Worm (Caenorhabditis elegans) whole organism, young adult: ENCODE results near the gene C28H8.2.

Experiments used
- B0019.2 ChIP-seq: fragments of 200-800 bp; sonication (Bioruptor generic); conservative IDR thresholded peaks from 2 replicates; pipeline ENCODE4 v1.3.6; 2022; ENCODE audit warnings: missing genetic modification reagents, missing genetic modification characterization, missing compliant biosample characterization
- B0261.1 ChIP-seq: sonication (generic microtip); optimal IDR thresholded peaks from 2 replicates; lab custom pipeline; 2016; ENCODE audit warnings: mild to moderate bottlenecking, missing genetic modification characterization, moderate library complexity, missing compliant biosample characterization
- D2030.7 ChIP-seq: fragments of 200-800 bp; sonication (Bioruptor generic); IDR thresholded peaks from 2 replicates; pipeline ENCODE4 v1.3.6; 2022; ENCODE audit warnings: missing genetic modification reagents, missing genetic modification characterization, missing compliant biosample characterization
- F10E7.11 ChIP-seq: sonication (generic microtip); optimal IDR thresholded peaks from 2 replicates; lab custom pipeline; 2017; ENCODE audit warnings: mild to moderate bottlenecking, missing genetic modification characterization, moderate library complexity, missing compliant biosample characterization
- F52B5.7 ChIP-seq: sonication (generic microtip); optimal IDR thresholded peaks from 2 replicates; lab custom pipeline; 2016; ENCODE audit warnings: mild to moderate bottlenecking, missing genetic modification characterization, missing compliant biosample characterization
- F55B11.4 ChIP-seq: sonication (generic microtip); optimal IDR thresholded peaks from 2 replicates; lab custom pipeline; 2016; ENCODE audit warnings: missing compliant biosample characterization, missing genetic modification characterization, borderline replicate concordance; ENCODE audit not compliant: insufficient read depth
- Y67H2A.10 ChIP-seq: fragments of 200-800 bp; sonication (Bioruptor generic); conservative IDR thresholded peaks from 2 replicates; pipeline ENCODE4 v1.3.6; 2022; ENCODE audit warnings: missing genetic modification reagents, missing genetic modification characterization, missing compliant biosample characterization
- Y95B8A.8 ChIP-seq: fragments of 200-800 bp; sonication (Bioruptor generic); IDR thresholded peaks from 2 replicates; pipeline ENCODE4 v1.3.6; 2022; ENCODE audit warnings: missing genetic modification reagents, missing genetic modification characterization, missing compliant biosample characterization
- aptf-2 ChIP-seq: fragments of 200-800 bp; sonication (Bioruptor generic); conservative IDR thresholded peaks from 2 replicates; pipeline ENCODE4 v1.3.6; 2022; ENCODE audit warnings: missing genetic modification reagents, missing genetic modification characterization, missing compliant biosample characterization
- athp-1 ChIP-seq: sonication (generic microtip); optimal IDR thresholded peaks from 2 replicates; lab custom pipeline; 2017; ENCODE audit warnings: mild to moderate bottlenecking, missing genetic modification characterization, missing compliant biosample characterization
- attf-6 ChIP-seq: fragments of 200-800 bp; sonication (Bioruptor generic); IDR thresholded peaks from 2 replicates; pipeline ENCODE4 v1.3.6; 2022; ENCODE audit warnings: missing genetic modification reagents, missing genetic modification characterization, missing compliant biosample characterization
- bed-1 ChIP-seq: fragments of 200-800 bp; sonication (Bioruptor generic); IDR thresholded peaks from 2 replicates; pipeline ENCODE4 v1.3.6; 2022; ENCODE audit warnings: missing genetic modification reagents, missing genetic modification characterization, missing compliant biosample characterization
- ceh-79 ChIP-seq: sonication (generic microtip); optimal IDR thresholded peaks from 2 replicates; lab custom pipeline; 2017; ENCODE audit warnings: mild to moderate bottlenecking, missing genetic modification characterization, missing compliant biosample characterization
- chd-7 ChIP-seq: sonication (generic microtip); optimal IDR thresholded peaks from 2 replicates; lab custom pipeline; 2016; ENCODE audit warnings: mild to moderate bottlenecking, missing genetic modification characterization, moderate library complexity, missing compliant biosample characterization
- dox-1 ChIP-seq: fragments of 200-800 bp; sonication (Bioruptor generic); IDR thresholded peaks from 2 replicates; pipeline ENCODE4 v1.3.6; 2022; ENCODE audit warnings: missing genetic modification reagents, missing genetic modification characterization, missing compliant biosample characterization
- egl-18 ChIP-seq: fragments of 200-800 bp; sonication (Bioruptor generic); IDR thresholded peaks from 2 replicates; pipeline ENCODE4 v1.3.6; 2022; ENCODE audit warnings: missing genetic modification reagents, missing genetic modification characterization, missing compliant biosample characterization
- fkh-3 ChIP-seq: sonication (generic microtip); optimal IDR thresholded peaks from 2 replicates; lab custom pipeline; 2016; ENCODE audit warnings: mild to moderate bottlenecking, missing genetic modification characterization, missing compliant biosample characterization
- him-1 ChIP-seq: sonication (generic microtip); optimal IDR thresholded peaks from 2 replicates; lab custom pipeline; 2016; ENCODE audit warnings: missing genotype, missing genetic modification reagents, missing genetic modification characterization, missing compliant biosample characterization
- hmg-1.2 ChIP-seq: fragments of 200-800 bp; sonication (Bioruptor generic); IDR thresholded peaks from 2 replicates; pipeline ENCODE4 v1.3.6; 2022; ENCODE audit warnings: missing genetic modification reagents, missing genetic modification characterization, missing compliant biosample characterization
- hrde-1 ChIP-seq: sonication (generic microtip); optimal IDR thresholded peaks from 2 replicates; lab custom pipeline; 2016; ENCODE audit warnings: missing genetic modification characterization, mild to moderate bottlenecking, missing compliant biosample characterization, moderate library complexity, missing genotype, missing genetic modification reagents, borderline replicate concordance
- lin-26 ChIP-seq: fragments of 200-800 bp; sonication (Bioruptor generic); IDR thresholded peaks from 2 replicates; pipeline ENCODE4 v1.3.6; 2022; ENCODE audit warnings: missing genetic modification reagents, missing genetic modification characterization, missing compliant biosample characterization
- lin-54 ChIP-seq: fragments of 200-800 bp; sonication (Bioruptor generic); optimal IDR thresholded peaks from 2 replicates; lab custom pipeline; 2018; ENCODE audit warnings: mild to moderate bottlenecking, missing genetic modification characterization, missing compliant biosample characterization
- lsy-27 ChIP-seq: sonication (generic microtip); optimal IDR thresholded peaks from 2 replicates; lab custom pipeline; 2017; ENCODE audit warnings: missing genetic modification characterization, mild to moderate bottlenecking, missing compliant biosample characterization, antibody characterized with exemption, missing genotype, borderline replicate concordance; ENCODE audit not compliant: insufficient read depth
- mcd-1 ChIP-seq: fragments of 200-800 bp; sonication (Bioruptor generic); IDR thresholded peaks from 2 replicates; pipeline ENCODE4 v1.3.6; 2022; ENCODE audit warnings: missing genetic modification reagents, missing genetic modification characterization, missing compliant biosample characterization
- mes-4 ChIP-seq: sonication (generic microtip); optimal IDR thresholded peaks from 2 replicates; lab custom pipeline; 2016; ENCODE audit warnings: missing genotype, missing genetic modification characterization, missing compliant biosample characterization
- nfya-1 ChIP-seq: sonication (generic microtip); optimal IDR thresholded peaks from 2 replicates; lab custom pipeline; 2017; ENCODE audit warnings: antibody characterized with exemption, missing compliant biosample characterization, missing genetic modification characterization, borderline replicate concordance; ENCODE audit not compliant: insufficient read depth
- nhr-80 ChIP-seq: sonication (generic microtip); optimal IDR thresholded peaks from 2 replicates; lab custom pipeline; 2016; ENCODE audit warnings: missing genetic modification characterization, missing compliant biosample characterization
- rcor-1 ChIP-seq: fragments of 200-800 bp; sonication (Bioruptor generic); IDR thresholded peaks from 2 replicates; pipeline ENCODE4 v1.3.6; 2022; ENCODE audit warnings: missing genetic modification reagents, missing genetic modification characterization, missing compliant biosample characterization
- rpc-1 ChIP-seq, 2 experiments: fragments of 150-350 bp in 1 of 2; sonication (generic microtip) in 1 of 2; optimal IDR thresholded peaks; 2 replicates each; lab custom pipeline; 2014 to 2018; ENCODE audit warnings: missing biosample characterization in 1 of 2, missing genetic modification characterization in 1 of 2, missing genetic modification reagents in 1 of 2, missing genotype in 1 of 2
- sdz-38 ChIP-seq: sonication (generic microtip); optimal IDR thresholded peaks from 2 replicates; lab custom pipeline; 2016; ENCODE audit warnings: missing genotype, missing genetic modification characterization, missing compliant biosample characterization
- sea-2 ChIP-seq: fragments of 200-800 bp; sonication (Bioruptor generic); IDR thresholded peaks from 2 replicates; pipeline ENCODE4 v1.3.6; 2022; ENCODE audit warnings: missing genetic modification characterization, missing compliant biosample characterization
- snpc-3.4 ChIP-seq: sonication (generic microtip); optimal IDR thresholded peaks from 2 replicates; lab custom pipeline; 2017; ENCODE audit warnings: missing genetic modification characterization, mild to moderate bottlenecking, missing compliant biosample characterization, antibody characterized with exemption, moderate library complexity, missing genotype, missing genetic modification reagents
- sptf-2 ChIP-seq: fragments of 200-800 bp; sonication (Bioruptor generic); optimal IDR thresholded peaks from 2 replicates; lab custom pipeline; 2018; ENCODE audit warnings: mild to moderate bottlenecking, missing genetic modification characterization, missing compliant biosample characterization
- tbp1 ChIP-seq: fragments of 200-800 bp; sonication (Bioruptor generic); optimal IDR thresholded peaks from 2 replicates; lab custom pipeline; 2018; ENCODE audit warnings: mild to moderate bottlenecking, missing genetic modification characterization, missing compliant biosample characterization
- xnd-1 ChIP-seq: sonication (generic microtip); optimal IDR thresholded peaks from 2 replicates; lab custom pipeline; 2016; ENCODE audit warnings: missing genotype, missing genetic modification reagents, missing genetic modification characterization, missing compliant biosample characterization
- zfh-2 ChIP-seq: fragments of 200-800 bp; sonication (Bioruptor generic); conservative IDR thresholded peaks from 2 replicates; pipeline ENCODE4 v1.3.6; 2022; ENCODE audit warnings: missing genetic modification reagents, missing genetic modification characterization, missing compliant biosample characterization
- zim-3 ChIP-seq: sonication (generic microtip); optimal IDR thresholded peaks from 2 replicates; lab custom pipeline; 2017; ENCODE audit warnings: mild to moderate bottlenecking, missing genetic modification characterization, moderate library complexity, missing compliant biosample characterization
- ztf-22 ChIP-seq: fragments of 200-800 bp; sonication (Bioruptor generic); optimal IDR thresholded peaks from 2 replicates; lab custom pipeline; 2018; ENCODE audit warnings: mild to moderate bottlenecking, missing genetic modification characterization, moderate library complexity, missing compliant biosample characterization
- ztf-6 ChIP-seq: fragments of 200-800 bp; sonication (Bioruptor generic); IDR thresholded peaks from 2 replicates; pipeline ENCODE4 v1.3.6; 2022; ENCODE audit warnings: missing genetic modification reagents, missing genetic modification characterization, missing compliant biosample characterization

Gene C28H8.2

DNA sequence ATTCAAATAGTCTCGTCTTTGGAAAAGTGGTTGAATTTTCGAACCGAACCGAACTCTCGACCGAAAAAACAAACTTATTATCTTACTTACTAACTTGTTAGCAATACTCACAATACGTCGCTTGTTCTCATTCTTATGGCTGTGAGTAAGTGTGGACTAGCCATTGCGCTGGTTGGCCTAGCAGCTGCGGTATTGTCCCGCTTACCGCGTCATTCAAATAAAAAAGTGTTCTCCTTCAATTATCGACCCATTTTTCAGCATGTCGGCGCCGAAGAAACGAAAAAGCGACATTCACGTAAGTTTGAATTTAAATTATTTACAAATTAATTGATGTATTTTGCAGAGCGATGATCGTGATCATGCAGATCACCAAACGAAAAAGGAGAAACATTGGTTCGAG is 38.9 kb downstream of the C28H8.2 start:
- TF ChIP-seq ztf-22 (GFP tag; lab: Kevin White, UChicago), result no peak
- TF ChIP-seq xnd-1 (tag; lab: Kevin White, UChicago), result no peak
- TF ChIP-seq ceh-79 (tag; lab: Kevin White, UChicago), result no peak
- TF ChIP-seq F55B11.4 (tag; lab: Kevin White, UChicago), result no peak
- no peak for TF ChIP-seq fkh-3 (tag; lab: Kevin White, UChicago)
- TF ChIP-seq sdz-38 (tag; lab: Kevin White, UChicago), result no peak
- no peak for TF ChIP-seq lsy-27 (tag; lab: Kevin White, UChicago)
- TF ChIP-seq aptf-2 (GFP tag; lab: Robert Waterston, UW), result no peak
- no peak for TF ChIP-seq D2030.7 (GFP tag; lab: Robert Waterston, UW)
- no peak for TF ChIP-seq lin-26 (GFP tag; lab: Robert Waterston, UW)
- no peak for TF ChIP-seq sea-2
- TF ChIP-seq egl-18 (GFP tag; lab: Robert Waterston, UW), result no peak
- no peak for TF ChIP-seq chd-7 (tag; lab: Kevin White, UChicago)
- TF ChIP-seq tbp1 (GFP tag; lab: Kevin White, UChicago), result no peak
- no peak for TF ChIP-seq rcor-1 (GFP tag; lab: Robert Waterston, UW)
- TF ChIP-seq snpc-3.4 (tag; lab: Kevin White, UChicago), result no peak

DNA sequence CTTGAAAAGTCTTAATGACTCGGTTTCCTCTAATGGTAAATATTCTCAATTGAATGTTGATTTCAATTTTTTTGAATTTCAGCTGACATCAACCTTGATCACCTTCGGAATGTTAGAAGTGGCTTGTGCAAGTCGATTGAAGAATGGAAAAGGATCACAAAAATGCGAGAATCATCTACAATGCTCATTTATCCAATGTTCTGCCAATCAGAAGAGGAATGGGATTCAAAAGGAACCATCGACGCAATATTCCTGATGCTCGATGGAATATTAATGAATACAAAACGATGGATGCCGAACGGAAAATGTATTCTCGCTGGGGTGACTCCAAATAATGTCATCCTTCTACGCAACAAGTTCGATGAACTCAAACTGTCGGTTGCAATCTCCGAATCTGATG is 41.4 kb downstream of the C28H8.2 start:
- TF ChIP-seq ztf-6 (GFP tag; lab: Robert Waterston, UW), result no peak
- TF ChIP-seq xnd-1 (tag; lab: Kevin White, UChicago), result no peak
- TF ChIP-seq B0019.2 (GFP tag; lab: Robert Waterston, UW), result no peak
- TF ChIP-seq lin-54 (GFP tag; lab: Kevin White, UChicago), result no peak
- TF ChIP-seq zfh-2 (GFP tag; lab: Robert Waterston, UW), result no peak
- no peak for TF ChIP-seq fkh-3 (tag; lab: Kevin White, UChicago)
- TF ChIP-seq sdz-38 (tag; lab: Kevin White, UChicago), result no peak
- no peak for TF ChIP-seq nfya-1 (tag; lab: Kevin White, UChicago)
- no peak for TF ChIP-seq hmg-1.2 (GFP tag; lab: Robert Waterston, UW)
- TF ChIP-seq, all 124 proteins: peak for 0

DNA sequence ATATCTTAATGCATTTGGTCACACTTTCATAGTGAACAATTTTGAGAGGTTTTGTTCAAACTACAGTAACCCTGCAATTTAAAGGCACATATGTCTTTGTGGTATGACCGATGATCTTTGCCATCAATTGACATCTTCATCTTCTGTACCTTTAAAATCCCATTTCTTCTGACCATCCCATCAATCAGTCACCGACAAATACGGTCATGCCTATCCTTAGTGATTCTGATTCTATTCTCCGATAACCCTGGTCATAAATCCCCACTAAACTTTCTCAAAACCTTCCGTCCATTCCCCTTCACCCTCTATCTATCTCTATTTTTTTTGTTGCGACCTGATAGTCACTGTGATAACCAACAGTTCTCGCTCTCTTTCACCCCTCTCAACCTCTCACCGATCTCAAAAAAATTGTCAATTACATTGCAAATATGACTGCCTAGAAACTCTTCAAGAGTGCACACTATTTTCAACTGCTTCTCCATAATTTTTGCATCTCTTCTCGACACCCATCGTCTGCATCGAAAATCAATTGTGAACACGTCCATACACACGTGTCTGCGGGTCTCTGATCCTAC is 44.0 kb downstream of the C28H8.2 start:
- TF ChIP-seq B0261.1 (tag; lab: Kevin White, UChicago), result no peak
- TF ChIP-seq rpc-1 (optimal IDR thresholded peaks at IDR 0.05; lab: Kevin White, UChicago), result no peak
- no peak for TF ChIP-seq rpc-1 (tag; optimal IDR thresholded peaks at IDR 0.05; lab: Kevin White, UChicago)
- peak; percentile 28; the same call in 1 of the 2 replicates for TF ChIP-seq hmg-1.2 (GFP tag; lab: Robert Waterston, UW)
- TF ChIP-seq nhr-80 (tag; lab: Kevin White, UChicago), result peak; percentile 79

DNA sequence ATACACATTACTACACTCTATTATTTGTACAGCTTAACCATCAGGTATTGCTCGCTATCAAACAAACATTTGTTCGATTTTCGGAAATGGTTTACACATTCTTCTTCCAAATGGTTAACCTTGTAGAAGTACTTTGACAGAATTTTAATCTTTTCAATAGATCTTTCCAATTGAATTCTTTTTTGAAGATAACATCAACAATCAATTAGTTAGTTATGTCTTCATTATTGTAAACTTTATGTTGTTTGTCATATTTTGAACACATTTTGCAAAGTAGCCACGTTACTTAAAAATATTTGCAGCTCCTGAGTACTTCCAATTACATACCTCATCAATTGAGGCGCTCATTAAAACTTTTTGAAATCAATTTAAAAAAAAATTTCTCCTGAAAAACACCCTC is 45.2 kb downstream of the C28H8.2 start:
- TF ChIP-seq lin-54 (GFP tag; lab: Kevin White, UChicago) (no peak), ceh-79 (tag; lab: Kevin White, UChicago) (no peak), hrde-1 (tag; lab: Kevin White, UChicago) (no peak), sdz-38 (tag; lab: Kevin White, UChicago) (no peak), Y67H2A.10 (GFP tag; lab: Robert Waterston, UW) (no peak), athp-1 (tag; lab: Kevin White, UChicago) (no peak), F52B5.7 (tag; lab: Kevin White, UChicago) (no peak), ztf-22 (GFP tag; lab: Kevin White, UChicago) (no peak), mcd-1 (no peak), him-1 (tag; lab: Kevin White, UChicago) (no peak), Y95B8A.8 (GFP tag; lab: Robert Waterston, UW) (no peak), mes-4 (tag; lab: Kevin White, UChicago) (no peak), attf-6 (no peak), bed-1 (GFP tag; lab: Robert Waterston, UW) (no peak), F10E7.11 (tag; lab: Kevin White, UChicago) (no peak), tbp1 (GFP tag; lab: Kevin White, UChicago) (no peak), zim-3 (tag; lab: Kevin White, UChicago) (no peak), dox-1 (GFP tag; lab: Robert Waterston, UW) (no peak), sptf-2 (GFP tag; lab: Kevin White, UChicago) (no peak)
